Worm (Caenorhabditis elegans): ENCODE data around the gene F10E9.11.

The F10E9.11 gene

DNA sequence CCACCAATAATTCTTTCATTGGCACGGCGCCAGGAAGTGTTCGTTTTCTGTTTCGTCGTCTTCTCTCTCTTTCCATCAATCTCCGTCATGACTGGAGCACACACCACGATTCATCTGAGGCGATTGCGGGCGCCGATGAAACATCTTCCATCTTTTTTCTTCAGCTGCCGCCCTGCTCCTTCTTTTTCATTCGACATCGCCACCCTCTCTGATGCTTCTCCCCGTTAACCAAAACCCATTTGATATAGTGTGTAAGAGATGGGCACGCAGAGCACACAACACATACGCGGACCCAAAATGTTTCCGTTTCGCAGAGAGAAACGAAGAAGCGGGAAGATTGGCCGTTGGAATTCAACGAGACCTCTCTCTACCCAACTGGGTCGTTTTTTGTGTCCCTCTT, 31.5 kb downstream of the F10E9.11 start (continued):
- TF ChIP-seq lin-13 (GFP tag; optimal IDR thresholded peaks at IDR 0.05): no peak
- peak in 1 of 2 experiments; percentile 49 for TF ChIP-seq lsy-2 (tag; optimal IDR thresholded peaks at IDR 0.05)
- TF ChIP-seq nhr-6 (tag; optimal IDR thresholded peaks at IDR 0.05): no peak
- peak in 1 of 2 experiments; percentile 14 for TF ChIP-seq mdl-1 (tag; optimal IDR thresholded peaks at IDR 0.05)
- TF ChIP-seq snpc-4 (tag; optimal IDR thresholded peaks at IDR 0.05): no peak
- TF ChIP-seq alr-1 (tag; optimal IDR thresholded peaks at IDR 0.05): no peak
- no peak for TF ChIP-seq ceh-16 (tag; optimal IDR thresholded peaks at IDR 0.05)
- no peak for TF ChIP-seq nhr-77 (tag; optimal IDR thresholded peaks at IDR 0.05)
- peak; percentile 74 for TF ChIP-seq mab-5 (tag; optimal IDR thresholded peaks at IDR 0.05)
- TF ChIP-seq nhr-129 (tag; optimal IDR thresholded peaks at IDR 0.05): peak; percentile 42
- TF ChIP-seq mbf-1 (tag; optimal IDR thresholded peaks at IDR 0.05): no peak
- TF ChIP-seq dmd-4 (tag; optimal IDR thresholded peaks at IDR 0.05): no peak
- TF ChIP-seq ztf-1 (GFP tag; conservative IDR thresholded peaks at IDR 0.05): no peak
- no peak for TF ChIP-seq aly-2 (tag; optimal IDR thresholded peaks at IDR 0.05)
- TF ChIP-seq nhr-12 (tag; optimal IDR thresholded peaks at IDR 0.05): no peak
- TF ChIP-seq egl-27 (tag; optimal IDR thresholded peaks at IDR 0.05): no peak
- no peak for TF ChIP-seq lin-11 (tag; optimal IDR thresholded peaks at IDR 0.05)
- no peak for TF ChIP-seq nhr-21 (tag; optimal IDR thresholded peaks at IDR 0.05)

DNA sequence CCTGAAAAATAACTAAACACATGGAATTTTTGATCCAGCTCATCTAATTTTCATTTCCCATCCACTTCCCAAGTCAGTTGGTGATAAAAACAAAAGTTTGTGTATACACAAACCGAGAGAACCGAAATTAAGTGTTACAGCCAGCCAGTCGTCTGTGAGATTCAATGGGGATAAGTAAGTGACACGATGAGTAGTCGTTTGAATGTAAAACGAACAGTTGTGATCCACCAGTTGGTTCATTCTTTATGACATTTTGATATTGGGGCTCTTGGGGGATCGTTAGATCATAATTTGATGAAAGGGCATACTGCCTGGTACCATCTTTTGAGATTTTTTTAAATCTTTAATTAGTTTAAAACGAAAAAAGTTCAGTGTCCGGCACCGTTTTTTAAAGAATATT, 32.2 kb downstream of the F10E9.11 start:
- TF ChIP-seq mab-5 (tag; optimal IDR thresholded peaks at IDR 0.05) (no peak), lin-39 (tag; optimal IDR thresholded peaks at IDR 0.05) (no peak), nhr-23 (tag; optimal IDR thresholded peaks at IDR 0.05) (no peak), unc-55 (GFP tag; optimal IDR thresholded peaks at IDR 0.05) (no peak), nhr-10 (tag; optimal IDR thresholded peaks at IDR 0.05) (no peak), nhr-237 (tag; optimal IDR thresholded peaks at IDR 0.05) (no peak), mdl-1 (tag; optimal IDR thresholded peaks at IDR 0.05) (no peak), alr-1 (tag; optimal IDR thresholded peaks at IDR 0.05) (no peak), lsy-2 (tag; optimal IDR thresholded peaks at IDR 0.05) (no peak)

ce11 chrIII:8286003-8286402, 33.1 kb downstream of the F10E9.11 start:
- TF ChIP-seq egl-27 (tag; optimal IDR thresholded peaks at IDR 0.05) (no peak), unc-55 (GFP tag; optimal IDR thresholded peaks at IDR 0.05) (peak; percentile 42)

- no peak for TF ChIP-seq ztf-11 (tag; optimal IDR thresholded peaks at IDR 0.05)
- no peak for TF ChIP-seq nhr-12 (tag; optimal IDR thresholded peaks at IDR 0.05)
- TF ChIP-seq mdl-1 (tag; optimal IDR thresholded peaks at IDR 0.05): no peak
- no peak for TF ChIP-seq ceh-82 (tag; optimal IDR thresholded peaks at IDR 0.05)
- TF ChIP-seq sem-4 (tag; optimal IDR thresholded peaks at IDR 0.05): no peak
- no peak for TF ChIP-seq lsy-2 (tag; optimal IDR thresholded peaks at IDR 0.05)
- no peak for TF ChIP-seq C34F6.9 (tag; optimal IDR thresholded peaks at IDR 0.05)
Measured at ce11 chrIII:8283525-8283924, 35.5 kb downstream of the F10E9.11 start.

DNA sequence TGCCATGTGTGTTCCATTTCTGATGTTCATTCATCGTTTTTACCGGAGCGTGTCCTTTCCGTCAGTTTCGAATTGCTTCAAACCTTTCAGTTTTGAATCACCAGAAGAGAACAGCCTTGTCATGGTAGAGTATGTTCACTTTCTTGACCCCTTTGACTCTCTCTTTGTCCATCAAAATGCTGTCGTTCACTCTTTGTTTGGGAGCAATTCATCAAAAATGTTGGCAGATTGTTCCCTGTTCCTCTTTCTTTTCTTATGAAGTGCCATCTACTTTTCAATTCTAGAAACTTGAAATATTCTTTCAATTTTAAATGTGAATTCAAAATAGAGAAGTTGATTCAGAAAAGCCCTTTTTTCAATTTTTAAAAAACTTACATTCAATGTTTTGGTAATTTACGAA, 37.8 kb downstream of the F10E9.11 start:
- TF ChIP-seq nhr-12 (tag; optimal IDR thresholded peaks at IDR 0.05) (no peak), mbf-1 (tag; optimal IDR thresholded peaks at IDR 0.05) (no peak), crh-2 (tag; optimal IDR thresholded peaks at IDR 0.05) (no peak), unc-55 (GFP tag; optimal IDR thresholded peaks at IDR 0.05) (peak; percentile 33), gmeb-1 (tag; optimal IDR thresholded peaks at IDR 0.05) (no peak), mab-5 (tag; optimal IDR thresholded peaks at IDR 0.05) (no peak), blmp-1 (tag; optimal IDR thresholded peaks at IDR 0.05; ENCODE audit: insufficient read depth) (no peak), lin-11 (tag; optimal IDR thresholded peaks at IDR 0.05) (no peak)

DNA sequence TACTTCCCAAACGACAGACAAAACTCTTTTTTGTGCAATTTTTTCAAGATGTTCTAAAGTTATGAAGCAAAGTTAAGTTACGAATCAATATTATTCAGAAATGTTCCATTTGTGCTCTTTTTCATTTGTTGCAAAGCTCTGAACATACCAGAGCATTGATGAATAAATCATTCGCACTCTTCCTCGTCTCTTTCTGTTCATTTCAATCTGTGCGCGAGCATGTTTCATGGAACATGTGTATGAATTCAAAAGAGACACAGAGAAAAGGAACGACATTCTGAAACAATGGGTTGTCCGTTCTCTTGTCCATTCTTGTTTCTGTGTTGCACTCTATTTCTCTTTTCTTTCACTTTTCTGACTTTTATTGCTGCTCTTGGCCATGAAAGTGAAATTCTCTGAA, 38.7 kb downstream of the F10E9.11 start:
- TF ChIP-seq nhr-77 (tag; optimal IDR thresholded peaks at IDR 0.05) (no peak), C34F6.9 (tag; optimal IDR thresholded peaks at IDR 0.05) (peak; percentile 1), peb-1 (tag; optimal IDR thresholded peaks at IDR 0.05) (no peak)

- TF ChIP-seq sma-9 (GFP tag; optimal IDR thresholded peaks at IDR 0.05) (no peak), sma-9 (tag; optimal IDR thresholded peaks at IDR 0.05) (no peak), sma-3 (GFP tag; optimal IDR thresholded peaks at IDR 0.05) (no peak)
Measured at ce11 chrIII:8279567-8279966, 39.5 kb downstream of the F10E9.11 start.

All from whole organism, L2 larva.